Worm (Caenorhabditis elegans) whole organism, L1 larva: ENCODE measurements around the gene F18E9.7.

Experiments
- aha-1 ChIP-seq: fragments of 150-350 bp; optimal IDR thresholded peaks from 2 replicates; lab custom pipeline; 2014; ENCODE audit warnings: missing biosample characterization, missing genetic modification characterization
- ama-1 ChIP-seq: fragments of 150-350 bp; optimal IDR thresholded peaks from 2 replicates; lab custom pipeline; 2014
- lin-15B ChIP-seq: fragments of 150-350 bp; sonication (generic microtip); optimal IDR thresholded peaks from 3 replicates; lab custom pipeline; 2014; ENCODE audit warnings: missing biosample characterization, missing genetic modification characterization
- lin-39 ChIP-seq: fragments of 150-350 bp; optimal IDR thresholded peaks from 2 replicates; lab custom pipeline; 2014; ENCODE audit warnings: missing biosample characterization, missing genetic modification reagents, missing genetic modification characterization
- lsy-2 ChIP-seq, 2 experiments: fragments of 150-350 bp; optimal IDR thresholded peaks; 2 replicates each; lab custom pipeline; 2014; ENCODE audit warnings: missing biosample characterization in 2 of 2, missing genetic modification characterization in 2 of 2
- nhr-237 ChIP-seq: fragments of 150-350 bp; optimal IDR thresholded peaks from 2 replicates; lab custom pipeline; 2014; ENCODE audit warnings: missing biosample characterization, missing genetic modification characterization
- nhr-28 ChIP-seq: fragments of 150-350 bp; optimal IDR thresholded peaks from 2 replicates; lab custom pipeline; 2014; ENCODE audit warnings: missing biosample characterization, missing genetic modification characterization
- nhr-77 ChIP-seq: fragments of 150-350 bp; optimal IDR thresholded peaks from 2 replicates; lab custom pipeline; 2014; ENCODE audit warnings: missing biosample characterization, missing genetic modification characterization
- pag-3 ChIP-seq: sonication (generic microtip); optimal IDR thresholded peaks from 2 replicates; lab custom pipeline; 2017; ENCODE audit warnings: missing genetic modification characterization, mild to moderate bottlenecking, missing compliant biosample characterization, antibody characterized with exemption, borderline replicate concordance; ENCODE audit not compliant: insufficient read depth
- pax-3 ChIP-seq: fragments of 200-800 bp; sonication (Bioruptor generic); optimal IDR thresholded peaks from 2 replicates; lab custom pipeline; 2018; ENCODE audit warnings: mild to moderate bottlenecking, missing genetic modification characterization, moderate library complexity, missing compliant biosample characterization
- rnt-1 ChIP-seq: sonication (generic microtip); optimal IDR thresholded peaks from 2 replicates; lab custom pipeline; 2016; ENCODE audit warnings: mild to moderate bottlenecking, missing genetic modification characterization, moderate library complexity, missing compliant biosample characterization
- sptf-1 ChIP-seq: fragments of 150-350 bp; optimal IDR thresholded peaks from 2 replicates; lab custom pipeline; 2014; ENCODE audit warnings: missing biosample characterization, missing genetic modification characterization
- tbx-2 ChIP-seq: sonication (generic microtip); optimal IDR thresholded peaks from 2 replicates; lab custom pipeline; 2016; ENCODE audit warnings: missing genetic modification characterization, missing compliant biosample characterization
- ztf-4 ChIP-seq: fragments of 150-350 bp; optimal IDR thresholded peaks from 2 replicates; lab custom pipeline; 2014; ENCODE audit warnings: missing biosample characterization, missing genetic modification characterization

ce11 chrX:8582767-8583360, 14.7 kb downstream of the F18E9.7 start:
- TF ChIP-seq nhr-237 (tag; lab: Kevin White, UChicago) = no peak
- no peak for TF ChIP-seq pag-3
- TF ChIP-seq lin-15B (tag; lab: Kevin White, UChicago) = no peak
- no peak for TF ChIP-seq ztf-4 (tag; lab: Kevin White, UChicago)
- TF ChIP-seq ama-1 (lab: Kevin White, UChicago) = no peak
- no peak for TF ChIP-seq rnt-1
- no peak for TF ChIP-seq aha-1
- no peak for TF ChIP-seq lsy-2 (tag; optimal IDR thresholded peaks at IDR 0.05; lab: Kevin White, UChicago)
- no peak for TF ChIP-seq tbx-2 (tag; lab: Kevin White, UChicago)
- TF ChIP-seq sptf-1 (tag; lab: Kevin White, UChicago) = no peak
- no peak for TF ChIP-seq nhr-28
- TF ChIP-seq nhr-77 (tag; lab: Kevin White, UChicago) = no peak
- no peak for TF ChIP-seq pax-3 (tag; lab: Kevin White, UChicago)
- TF ChIP-seq lin-39 = no peak
